Fruit fly (Drosophila melanogaster) whole organism, embryonic: ENCODE results near the gene soti.
A peak's percentile ranks its signal among the peaks of the same experiment; 100 is the strongest.

ENCODE experiments used
- Aef1 ChIP-seq: fragments of 200-800 bp; sonication (Bioruptor generic); IDR thresholded peaks from 3 replicates; pipeline ENCODE4 v1.3.6; 2022; ENCODE audit warnings: missing biosample characterization, missing genetic modification characterization
- B-H1 ChIP-seq: fragments of 200-800 bp; sonication (Bioruptor generic); IDR thresholded peaks from 3 replicates; pipeline ENCODE4 v1.3.6; 2022; ENCODE audit warnings: missing biosample characterization, missing genetic modification characterization
- CG10147 ChIP-seq: fragments of 200-800 bp; sonication (Bioruptor generic); optimal IDR thresholded peaks from 2 replicates; lab custom pipeline; 2019; ENCODE audit warnings: missing biosample characterization, mild to moderate bottlenecking, missing genetic modification characterization, moderate library complexity
- CG10274 ChIP-seq: fragments of 200-800 bp; sonication (Bioruptor generic); optimal IDR thresholded peaks from 3 replicates; lab custom pipeline; 2017; ENCODE audit warnings: missing biosample characterization, mild to moderate bottlenecking, missing genetic modification characterization
- CG12104 ChIP-seq: fragments of 200-800 bp; sonication (Bioruptor generic); optimal IDR thresholded peaks from 3 replicates; lab custom pipeline; 2016; ENCODE audit warnings: missing biosample characterization, missing genetic modification characterization
- CG13775 ChIP-seq: fragments of 200-800 bp; sonication (Bioruptor generic); optimal IDR thresholded peaks from 3 replicates; lab custom pipeline; 2017; ENCODE audit warnings: missing biosample characterization, mild to moderate bottlenecking, missing genetic modification characterization
- CG14441 ChIP-seq: fragments of 200-800 bp; sonication (Bioruptor generic); IDR thresholded peaks from 2 replicates; pipeline ENCODE4 v1.3.6; 2022; ENCODE audit warnings: missing biosample characterization, missing genetic modification characterization
- CG15514 ChIP-seq: fragments of 200-800 bp; sonication (Bioruptor generic); optimal IDR thresholded peaks from 3 replicates; lab custom pipeline; 2017; ENCODE audit warnings: missing biosample characterization, missing genetic modification characterization, mild to moderate bottlenecking, moderate library complexity, missing genetic modification reagents
- CG2678 ChIP-seq: fragments of 200-800 bp; sonication (Bioruptor generic); optimal IDR thresholded peaks from 3 replicates; lab custom pipeline; 2019; ENCODE audit warnings: missing biosample characterization, mild to moderate bottlenecking, missing genetic modification characterization, moderate library complexity
- CG2875 ChIP-seq: fragments of 200-800 bp; sonication (Bioruptor generic); optimal IDR thresholded peaks from 2 replicates; lab custom pipeline; 2017; ENCODE audit warnings: missing biosample characterization, mild to moderate bottlenecking, missing genetic modification characterization, missing genetic modification reagents
- CG30403 ChIP-seq: fragments of 200-800 bp; sonication (Bioruptor generic); optimal IDR thresholded peaks from 3 replicates; lab custom pipeline; 2016; ENCODE audit warnings: missing biosample characterization, missing genetic modification characterization
- CG3065 ChIP-seq: fragments of 200-800 bp; sonication (Bioruptor generic); optimal IDR thresholded peaks from 2 replicates; lab custom pipeline; 2016; ENCODE audit warnings: missing biosample characterization, missing genetic modification characterization
- CG31224 ChIP-seq: fragments of 200-800 bp; sonication (Bioruptor generic); IDR thresholded peaks from 2 replicates; pipeline ENCODE4 v1.3.6; 2022; ENCODE audit warnings: missing biosample characterization, missing genetic modification characterization
- CG32532 ChIP-seq: fragments of 200-800 bp; sonication (Bioruptor generic); IDR thresholded peaks from 2 replicates; pipeline ENCODE4 v1.3.6; 2022; ENCODE audit warnings: missing biosample characterization, missing genetic modification characterization
- CG4360 ChIP-seq: fragments of 200-800 bp; sonication (Bioruptor generic); IDR thresholded peaks from 2 replicates; pipeline ENCODE4 v1.3.6; 2022; ENCODE audit warnings: missing biosample characterization, missing genetic modification characterization
- CG4617 ChIP-seq: fragments of 200-800 bp; sonication (Bioruptor generic); optimal IDR thresholded peaks from 3 replicates; lab custom pipeline; 2016; ENCODE audit warnings: missing biosample characterization, missing genetic modification characterization, borderline replicate concordance
- CG5180 ChIP-seq: fragments of 200-800 bp; sonication (Bioruptor generic); optimal IDR thresholded peaks from 3 replicates; lab custom pipeline; 2017; ENCODE audit warnings: missing biosample characterization, missing genetic modification characterization, mild to moderate bottlenecking, moderate library complexity, missing genetic modification reagents
- CG6175 ChIP-seq: fragments of 200-800 bp; sonication (Bioruptor generic); IDR thresholded peaks from 3 replicates; pipeline ENCODE4 v1.3.6; 2022; ENCODE audit warnings: missing biosample characterization, missing genetic modification characterization
- CG6683 ChIP-seq: fragments of 200-800 bp; sonication (Bioruptor generic); optimal IDR thresholded peaks from 2 replicates; lab custom pipeline; 2017; ENCODE audit warnings: missing biosample characterization, mild to moderate bottlenecking, missing genetic modification characterization, missing genetic modification reagents
- CG7357 ChIP-seq: fragments of 200-800 bp; sonication (Bioruptor generic); IDR thresholded peaks from 3 replicates; pipeline ENCODE4 v1.3.6; 2022; ENCODE audit warnings: missing biosample characterization, missing genetic modification characterization
- CG7928 ChIP-seq: fragments of 200-800 bp; sonication (Bioruptor generic); optimal IDR thresholded peaks from 2 replicates; lab custom pipeline; 2017; ENCODE audit warnings: missing biosample characterization, mild to moderate bottlenecking, missing genetic modification characterization
- CG9727 ChIP-seq: fragments of 200-800 bp; sonication (Bioruptor generic); optimal IDR thresholded peaks from 3 replicates; lab custom pipeline; 2017; ENCODE audit warnings: missing biosample characterization, mild to moderate bottlenecking, missing genetic modification characterization
- D19A ChIP-seq: fragments of 200-800 bp; optimal IDR thresholded peaks from 3 replicates; lab custom pipeline; 2019; ENCODE audit warnings: missing biosample characterization, mild to moderate bottlenecking, missing genetic modification characterization, moderate library complexity
- Dbx ChIP-seq: fragments of 200-800 bp; sonication (Bioruptor generic); IDR thresholded peaks from 3 replicates; pipeline ENCODE4 v1.3.6; 2022; ENCODE audit warnings: missing biosample characterization, missing genetic modification characterization
- Elba2 ChIP-seq: fragments of 200-800 bp; sonication (Bioruptor generic); optimal IDR thresholded peaks from 3 replicates; lab custom pipeline; 2016; ENCODE audit warnings: missing biosample characterization, missing genetic modification characterization
- Gsc ChIP-seq: fragments of 200-800 bp; sonication (Bioruptor generic); IDR thresholded peaks from 2 replicates; pipeline ENCODE4 v1.3.6; 2022; ENCODE audit warnings: missing biosample characterization, missing genetic modification characterization
- Lpt ChIP-seq: fragments of >200 bp; optimal IDR thresholded peaks from 2 replicates; lab custom pipeline; 2018; ENCODE audit warnings: missing biosample characterization, missing genetic modification characterization
- Max ChIP-seq: fragments of 200-800 bp; sonication (Bioruptor generic); optimal IDR thresholded peaks from 2 replicates; lab custom pipeline; 2016; ENCODE audit warnings: missing biosample characterization, mild to moderate bottlenecking, missing genetic modification characterization
- Poxn ChIP-seq: fragments of 200-800 bp; sonication (Bioruptor generic); IDR thresholded peaks from 2 replicates; pipeline ENCODE4 v1.3.6; 2022; ENCODE audit warnings: missing biosample characterization, missing genetic modification characterization
- Ptx1 ChIP-seq: fragments of 200-800 bp; sonication (Bioruptor generic); IDR thresholded peaks from 2 replicates; pipeline ENCODE4 v1.3.6; 2022; ENCODE audit warnings: missing biosample characterization, missing genetic modification characterization
- Sry-β ChIP-seq: fragments of 200-800 bp; sonication (Bioruptor generic); optimal IDR thresholded peaks from 2 replicates; lab custom pipeline; 2018; ENCODE audit warnings: missing biosample characterization, mild to moderate bottlenecking, missing genetic modification characterization, moderate library complexity
- Trl ChIP-seq, 3 experiments: fragments of >200 bp in 2 of 3; fragments of 200-800 bp in 1 of 3; sonication (Bioruptor generic) in 1 of 3; optimal IDR thresholded peaks; 2 replicates in 1 of 3; 3 replicates in 2 of 3; lab custom pipeline; 2016 to 2017; ENCODE audit warnings: missing biosample characterization in 1 of 3, missing genetic modification characterization in 1 of 3
- YL-1 ChIP-seq: fragments of 200-800 bp; sonication (Bioruptor generic); optimal IDR thresholded peaks from 3 replicates; lab custom pipeline; 2017; ENCODE audit warnings: missing biosample characterization, mild to moderate bottlenecking, missing genetic modification characterization
- ase ChIP-seq: fragments of 200-800 bp; sonication (Bioruptor generic); IDR thresholded peaks from 3 replicates; pipeline ENCODE4 v1.3.6; 2022; ENCODE audit warnings: missing biosample characterization, missing genetic modification characterization
- ato ChIP-seq: fragments of 200-800 bp; sonication (Bioruptor generic); IDR thresholded peaks from 2 replicates; pipeline ENCODE4 v1.3.6; 2022; ENCODE audit warnings: missing biosample characterization, missing genetic modification characterization; ENCODE audit not compliant: partially characterized antibody
- bbx ChIP-seq: fragments of 200-800 bp; sonication (Bioruptor generic); IDR thresholded peaks from 2 replicates; pipeline ENCODE4 v1.3.6; 2022; ENCODE audit warnings: missing biosample characterization, missing genetic modification characterization; ENCODE audit not compliant: partially characterized antibody
- corto ChIP-seq: fragments of 200-800 bp; sonication (Bioruptor generic); optimal IDR thresholded peaks from 2 replicates; lab custom pipeline; 2016; ENCODE audit warnings: missing biosample characterization, mild to moderate bottlenecking, missing genetic modification characterization, moderate library complexity
- da ChIP-seq: fragments of 200-800 bp; sonication (Bioruptor generic); optimal IDR thresholded peaks from 2 replicates; lab custom pipeline; 2016; ENCODE audit warnings: missing biosample characterization, missing genetic modification characterization
- dm ChIP-seq: fragments of 200-800 bp; sonication (Bioruptor generic); optimal IDR thresholded peaks from 3 replicates; lab custom pipeline; 2016; ENCODE audit warnings: missing biosample characterization, missing genetic modification characterization
- emc ChIP-seq: fragments of 200-800 bp; sonication (Bioruptor generic); optimal IDR thresholded peaks from 2 replicates; lab custom pipeline; 2016; ENCODE audit warnings: missing biosample characterization, missing genetic modification characterization
- ewg ChIP-seq: fragments of 200-800 bp; sonication (Bioruptor generic); optimal IDR thresholded peaks from 3 replicates; lab custom pipeline; 2017; ENCODE audit warnings: mild to moderate bottlenecking, missing biosample characterization, missing genetic modification reagents, missing genetic modification characterization
- hkb ChIP-seq, 2 experiments: fragments of 200-800 bp in 1 of 2; fragments of >200 bp in 1 of 2; sonication (Bioruptor generic) in 1 of 2; IDR thresholded peaks in 1 of 2; optimal IDR thresholded peaks in 1 of 2; 2 replicates each; pipeline versions ENCODE4 v1.3.6 to Lab custom; 2017 to 2022; ENCODE audit warnings: missing biosample characterization in 1 of 2, missing genetic modification characterization in 1 of 2
- ind ChIP-seq: fragments of 200-800 bp; sonication (Bioruptor generic); optimal IDR thresholded peaks from 3 replicates; lab custom pipeline; 2016; ENCODE audit warnings: missing biosample characterization, missing genetic modification characterization
- jigr1 ChIP-seq: fragments of 200-800 bp; sonication (Bioruptor generic); IDR thresholded peaks from 3 replicates; pipeline ENCODE4 v1.3.6; 2022; ENCODE audit warnings: missing biosample characterization, missing genetic modification characterization
- kay ChIP-seq: fragments of 200-800 bp; sonication (Bioruptor generic); optimal IDR thresholded peaks from 2 replicates; lab custom pipeline; 2016; ENCODE audit warnings: missing biosample characterization, missing genetic modification characterization
- ken ChIP-seq: fragments of 200-800 bp; sonication (Bioruptor generic); IDR thresholded peaks from 3 replicates; pipeline ENCODE4 v1.3.6; 2022; ENCODE audit warnings: missing biosample characterization, missing genetic modification characterization
- lbe ChIP-seq: fragments of 200-800 bp; sonication (Bioruptor generic); optimal IDR thresholded peaks from 2 replicates; lab custom pipeline; 2016; ENCODE audit warnings: missing biosample characterization, mild to moderate bottlenecking, missing genetic modification characterization
- nmo ChIP-seq: fragments of 200-800 bp; sonication (Bioruptor generic); optimal IDR thresholded peaks from 2 replicates; lab custom pipeline; 2018; ENCODE audit warnings: missing biosample characterization, mild to moderate bottlenecking, missing genetic modification characterization, moderate library complexity
- onecut ChIP-seq: fragments of 200-800 bp; sonication (Bioruptor generic); IDR thresholded peaks from 2 replicates; pipeline ENCODE4 v1.3.6; 2022; ENCODE audit warnings: missing biosample characterization, missing genetic modification characterization
- rib ChIP-seq: fragments of 200-800 bp; sonication (Bioruptor generic); IDR thresholded peaks from 2 replicates; pipeline ENCODE4 v1.3.6; 2022; ENCODE audit warnings: missing biosample characterization, missing genetic modification characterization

soti gene

dm6 chr3R:14381599-14381998, at the start of gene soti:
Gene soti (minus strand): TSS chr3R:14381699.
- no peak for TF ChIP-seq CG6175
- no peak for TF ChIP-seq Aef1 (GFP tag; lab: Robert Waterston, UW)
- no peak for TF ChIP-seq Trl (optimal IDR thresholded peaks at IDR 0.05; lab: Kevin White, UChicago)
- no peak for TF ChIP-seq Trl (GFP tag; optimal IDR thresholded peaks at IDR 0.05; lab: Kevin White, UChicago)
- no peak for TF ChIP-seq Dbx (GFP tag; lab: Robert Waterston, UW)
- no peak for TF ChIP-seq kay
- TF ChIP-seq CG30403, result no peak
- TF ChIP-seq CG14441 (GFP tag; lab: Robert Waterston, UW), result no peak
- TF ChIP-seq Gsc, result no peak
- no peak for TF ChIP-seq B-H1 (GFP tag; lab: Robert Waterston, UW)
- no peak for TF ChIP-seq da
- TF ChIP-seq Lpt, result no peak
- TF ChIP-seq Sry-β (GFP tag; lab: Kevin White, UChicago), result no peak

dm6 chr3R:14430291-14430690, 48.8 kb upstream of the soti start:
- TF ChIP-seq jigr1 (no peak), CG31224 (no peak), CG5180 (no peak), lbe (peak; percentile 25), bbx (no peak), CG12104 (GFP tag; lab: Kevin White, UChicago) (no peak), D19A (tag; lab: Kevin White, UChicago) (peak; percentile 47), YL-1 (no peak), ewg (GFP tag; lab: Kevin White, UChicago) (no peak)

DNA sequence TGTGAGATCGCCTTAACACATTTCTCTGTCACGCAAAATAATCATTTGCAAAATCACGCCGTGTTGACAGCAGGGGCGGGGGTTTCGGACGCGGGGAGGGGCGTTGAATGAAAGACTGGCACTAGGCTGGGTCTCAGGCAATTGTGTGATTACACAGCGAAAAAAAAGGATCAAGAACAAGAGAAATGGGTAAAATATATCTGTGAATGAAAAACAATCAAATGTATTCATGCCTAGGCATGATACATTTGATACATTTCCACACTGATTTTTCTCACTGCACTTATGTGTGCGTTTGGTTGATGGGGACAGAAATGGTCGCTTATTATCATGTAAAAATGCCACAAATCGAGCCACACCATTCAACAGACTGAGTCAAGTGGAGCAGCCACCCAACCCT, 45.0 kb upstream of the soti start:
- TF ChIP-seq CG4360 (no peak), rib (GFP tag; lab: Robert Waterston, UW) (no peak), CG7357 (GFP tag; lab: Robert Waterston, UW) (no peak), ind (GFP tag; lab: Kevin White, UChicago) (no peak), CG13775 (GFP tag; lab: Kevin White, UChicago) (no peak), YL-1 (no peak), ase (GFP tag; lab: Robert Waterston, UW) (no peak), ato (no peak), CG4617 (GFP tag; lab: Kevin White, UChicago) (no peak), CG10274 (no peak), CG3065 (no peak), CG2875 (no peak), CG32532 (GFP tag; lab: Robert Waterston, UW) (no peak), ken (GFP tag; lab: Robert Waterston, UW) (no peak), CG10147 (GFP tag; lab: Kevin White, UChicago) (no peak), corto (GFP tag; lab: Kevin White, UChicago) (no peak), CG15514 (GFP tag; lab: Kevin White, UChicago) (no peak), Elba2 (GFP tag; lab: Kevin White, UChicago) (no peak), Poxn (GFP tag; lab: Robert Waterston, UW) (no peak), CG2678 (tag; lab: Kevin White, UChicago) (peak; percentile 8), dm (no peak), CG7928 (no peak), CG9727 (GFP tag; lab: Kevin White, UChicago) (no peak), Max (GFP tag; lab: Kevin White, UChicago) (no peak), emc (GFP tag; lab: Kevin White, UChicago) (no peak), Ptx1 (peak; percentile 24; the same call in 1 of the 2 replicates), onecut (GFP tag; lab: Robert Waterston, UW) (no peak), hkb (optimal IDR thresholded peaks at IDR 0.05; lab: Kevin White, UChicago) (no peak), hkb (GFP tag; IDR thresholded peaks at IDR 0.05; lab: Robert Waterston, UW) (peak; percentile 19; the same call in 1 of the 2 replicates), CG6683 (GFP tag; lab: Kevin White, UChicago) (no peak), nmo (GFP tag; lab: Kevin White, UChicago) (no peak)
